Fruit fly (Drosophila melanogaster): Measurements from ENCODE around the gene orb.

- no peak for TF ChIP-seq CTCF (optimal IDR thresholded peaks at IDR 0.05)
- no peak for TF ChIP-seq CG8478 (optimal IDR thresholded peaks at IDR 0.05)
Observed at dm6 chr3R:23287951-23288350, 7.3 kb upstream of the orb start, which contains the start of gene wam.
